Worm (Caenorhabditis elegans) whole organism, midembryonic: Measurements from ENCODE around the gene his-73.

Experiments
- T22C8.4 ChIP-seq: fragments of 200-800 bp; sonication (Bioruptor generic); IDR thresholded peaks from 2 replicates; pipeline ENCODE4 v1.3.6; 2022; ENCODE audit warnings: missing genetic modification characterization, missing compliant biosample characterization
- cog-1 ChIP-seq: sonication (generic microtip); optimal IDR thresholded peaks from 2 replicates; lab custom pipeline; 2016; ENCODE audit warnings: missing genetic modification characterization, missing compliant biosample characterization
- flt-1 ChIP-seq: fragments of 200-800 bp; sonication (Bioruptor generic); IDR thresholded peaks from 2 replicates; pipeline ENCODE4 v1.3.6; 2022; ENCODE audit warnings: missing genetic modification characterization, missing compliant biosample characterization
- klf-2 ChIP-seq: fragments of 200-800 bp; sonication (Bioruptor generic); conservative IDR thresholded peaks from 2 replicates; pipeline ENCODE4 v1.3.6; 2022; ENCODE audit warnings: missing genetic modification reagents, missing genetic modification characterization, missing compliant biosample characterization
- med-1 ChIP-seq: sonication (generic microtip); optimal IDR thresholded peaks from 2 replicates; lab custom pipeline; 2017; ENCODE audit warnings: missing genetic modification characterization, mild to moderate bottlenecking, missing compliant biosample characterization, antibody characterized with exemption, missing genetic modification reagents; ENCODE audit not compliant: insufficient read depth
- ref-1 ChIP-seq: fragments of 200-800 bp; sonication (Bioruptor generic); conservative IDR thresholded peaks from 2 replicates; pipeline ENCODE4 v1.3.6; 2022; ENCODE audit warnings: missing genetic modification reagents, missing genetic modification characterization, missing compliant biosample characterization
- tab-1 ChIP-seq: fragments of 200-800 bp; sonication (Bioruptor generic); IDR thresholded peaks from 2 replicates; pipeline ENCODE4 v1.3.6; 2022; ENCODE audit warnings: missing genetic modification characterization, missing compliant biosample characterization
- ztf-23 ChIP-seq: fragments of 200-800 bp; sonication (Bioruptor generic); IDR thresholded peaks from 2 replicates; pipeline ENCODE4 v1.3.6; 2022; ENCODE audit warnings: missing genetic modification reagents, missing genetic modification characterization, missing compliant biosample characterization
- ztf-29 ChIP-seq: fragments of 200-800 bp; sonication (Bioruptor generic); IDR thresholded peaks from 2 replicates; pipeline ENCODE4 v1.3.6; 2022; ENCODE audit warnings: missing genetic modification reagents, missing genetic modification characterization, missing compliant biosample characterization

- TF ChIP-seq flt-1 (GFP tag; lab: Robert Waterston, UW) (no peak), ztf-23 (no peak), cog-1 (tag; lab: Kevin White, UChicago) (no peak), ztf-29 (GFP tag; lab: Robert Waterston, UW) (no peak), med-1 (GFP tag; lab: Kevin White, UChicago) (no peak), ref-1 (GFP tag; lab: Robert Waterston, UW) (no peak), tab-1 (no peak), klf-2 (GFP tag; lab: Robert Waterston, UW) (no peak), T22C8.4 (GFP tag; lab: Robert Waterston, UW) (no peak)
Measured at ce11 chrII:13170696-13171095, 12.8 kb upstream of the his-73 start.
